Fruit fly (Drosophila melanogaster) whole organism, embryonic: ENCODE results near the gene mxt.

Experiments used
- CG11085 ChIP-seq: fragments of 200-800 bp; sonication (Bioruptor generic); IDR thresholded peaks from 2 replicates; pipeline ENCODE4 v1.3.6; 2022; ENCODE audit warnings: missing biosample characterization, missing genetic modification characterization
- CG11456 ChIP-seq: fragments of 200-800 bp; sonication (Bioruptor generic); IDR thresholded peaks from 3 replicates; pipeline ENCODE4 v1.3.6; 2022; ENCODE audit warnings: missing biosample characterization, missing genetic modification characterization
- CG11695 ChIP-seq: fragments of 200-800 bp; sonication (Bioruptor generic); IDR thresholded peaks from 3 replicates; pipeline ENCODE4 v1.3.6; 2022; ENCODE audit warnings: missing biosample characterization, missing genetic modification characterization
- CG11696 ChIP-seq: fragments of 200-800 bp; sonication (Bioruptor generic); IDR thresholded peaks from 2 replicates; pipeline ENCODE4 v1.3.6; 2022; ENCODE audit warnings: missing biosample characterization, missing genetic modification characterization
- CG12104 ChIP-seq: fragments of 200-800 bp; sonication (Bioruptor generic); optimal IDR thresholded peaks from 3 replicates; lab custom pipeline; 2016; ENCODE audit warnings: missing biosample characterization, missing genetic modification characterization
- CG12299 ChIP-seq: fragments of 200-800 bp; sonication (Bioruptor generic); optimal IDR thresholded peaks from 2 replicates; lab custom pipeline; 2018; ENCODE audit warnings: missing biosample characterization, mild to moderate bottlenecking, missing genetic modification characterization
- CG14441 ChIP-seq: fragments of 200-800 bp; sonication (Bioruptor generic); IDR thresholded peaks from 2 replicates; pipeline ENCODE4 v1.3.6; 2022; ENCODE audit warnings: missing biosample characterization, missing genetic modification characterization
- CG1602 ChIP-seq: fragments of 200-800 bp; sonication (Bioruptor generic); optimal IDR thresholded peaks from 3 replicates; lab custom pipeline; 2016; ENCODE audit warnings: missing biosample characterization, missing genetic modification characterization
- CG17328 ChIP-seq: fragments of 200-800 bp; sonication (Bioruptor generic); IDR thresholded peaks from 2 replicates; pipeline ENCODE4 v1.3.6; 2022; ENCODE audit warnings: missing biosample characterization, missing genetic modification characterization
- CG17361 ChIP-seq: fragments of 200-800 bp; sonication (Bioruptor generic); IDR thresholded peaks from 3 replicates; pipeline ENCODE4 v1.3.6; 2022; ENCODE audit warnings: missing biosample characterization, missing genetic modification characterization
- CG17912 ChIP-seq: fragments of 200-800 bp; sonication (Bioruptor generic); optimal IDR thresholded peaks from 2 replicates; lab custom pipeline; 2018; ENCODE audit warnings: missing biosample characterization, mild to moderate bottlenecking, missing genetic modification characterization
- CG1792 ChIP-seq: fragments of 200-800 bp; sonication (Bioruptor generic); optimal IDR thresholded peaks from 2 replicates; lab custom pipeline; 2016; ENCODE audit warnings: missing biosample characterization, missing genetic modification characterization
- CG18476 ChIP-seq: fragments of 200-800 bp; sonication (Bioruptor generic); optimal IDR thresholded peaks from 2 replicates; lab custom pipeline; 2016; ENCODE audit warnings: missing biosample characterization, mild to moderate bottlenecking, missing genetic modification characterization
- CG2120 ChIP-seq: fragments of 200-800 bp; sonication (Bioruptor generic); optimal IDR thresholded peaks from 3 replicates; lab custom pipeline; 2016; ENCODE audit warnings: missing biosample characterization, missing genetic modification characterization
- CG31224 ChIP-seq: fragments of 200-800 bp; sonication (Bioruptor generic); IDR thresholded peaks from 2 replicates; pipeline ENCODE4 v1.3.6; 2022; ENCODE audit warnings: missing biosample characterization, missing genetic modification characterization
- CG32532 ChIP-seq: fragments of 200-800 bp; sonication (Bioruptor generic); IDR thresholded peaks from 2 replicates; pipeline ENCODE4 v1.3.6; 2022; ENCODE audit warnings: missing biosample characterization, missing genetic modification characterization
- CG34376 ChIP-seq: fragments of 200-800 bp; sonication (Bioruptor generic); optimal IDR thresholded peaks from 2 replicates; lab custom pipeline; 2018; ENCODE audit warnings: missing biosample characterization, mild to moderate bottlenecking, missing genetic modification characterization
- CG3847 ChIP-seq: fragments of 200-800 bp; sonication (Bioruptor generic); IDR thresholded peaks from 2 replicates; pipeline ENCODE4 v1.3.6; 2022; ENCODE audit warnings: missing biosample characterization, missing genetic modification characterization
- CG4404 ChIP-seq: fragments of 200-800 bp; sonication (Bioruptor generic); IDR thresholded peaks from 2 replicates; pipeline ENCODE4 v1.3.6; 2022; ENCODE audit warnings: missing biosample characterization, missing genetic modification characterization
- CG6654 ChIP-seq: fragments of 200-800 bp; sonication (Bioruptor generic); optimal IDR thresholded peaks from 2 replicates; lab custom pipeline; 2017; ENCODE audit warnings: missing biosample characterization, mild to moderate bottlenecking, missing genetic modification characterization
- CG7987 ChIP-seq: fragments of 200-800 bp; sonication (Bioruptor generic); optimal IDR thresholded peaks from 2 replicates; lab custom pipeline; 2018; ENCODE audit warnings: missing biosample characterization, mild to moderate bottlenecking, missing genetic modification characterization, moderate library complexity
- CG9609 ChIP-seq: fragments of 200-800 bp; sonication (Bioruptor generic); optimal IDR thresholded peaks from 3 replicates; lab custom pipeline; 2016; ENCODE audit warnings: missing biosample characterization, missing genetic modification characterization
- CG9817 ChIP-seq: fragments of 200-800 bp; sonication (Bioruptor generic); optimal IDR thresholded peaks from 2 replicates; lab custom pipeline; 2018; ENCODE audit warnings: missing biosample characterization, mild to moderate bottlenecking, missing genetic modification characterization, moderate library complexity
- Camta ChIP-seq: fragments of 200-800 bp; sonication (Bioruptor generic); optimal IDR thresholded peaks from 2 replicates; lab custom pipeline; 2016; ENCODE audit warnings: missing biosample characterization, missing genetic modification characterization
- Chrac-16 ChIP-seq: fragments of 200-800 bp; sonication (Bioruptor generic); optimal IDR thresholded peaks from 3 replicates; lab custom pipeline; 2016; ENCODE audit warnings: missing biosample characterization, missing genetic modification characterization
- CkIIα-i1 ChIP-seq: fragments of 200-800 bp; sonication (Bioruptor generic); IDR thresholded peaks from 2 replicates; pipeline ENCODE4 v1.3.6; 2022; ENCODE audit warnings: missing biosample characterization, missing genetic modification characterization
- Dip2 ChIP-seq: fragments of 200-800 bp; sonication (Bioruptor generic); IDR thresholded peaks from 2 replicates; pipeline ENCODE4 v1.3.6; 2022; ENCODE audit warnings: missing biosample characterization, missing genetic modification characterization
- Gsc ChIP-seq: fragments of 200-800 bp; sonication (Bioruptor generic); IDR thresholded peaks from 2 replicates; pipeline ENCODE4 v1.3.6; 2022; ENCODE audit warnings: missing biosample characterization, missing genetic modification characterization
- H15 ChIP-seq: fragments of 200-800 bp; sonication (Bioruptor generic); IDR thresholded peaks from 3 replicates; pipeline ENCODE4 v1.3.6; 2022; ENCODE audit warnings: missing biosample characterization, missing genetic modification characterization
- H2.0 ChIP-seq: fragments of 200-800 bp; sonication (Bioruptor generic); IDR thresholded peaks from 2 replicates; pipeline ENCODE4 v1.3.6; 2022; ENCODE audit warnings: missing biosample characterization, missing genetic modification characterization
- HHEX ChIP-seq: fragments of 200-800 bp; sonication (Bioruptor generic); optimal IDR thresholded peaks from 3 replicates; lab custom pipeline; 2017; ENCODE audit warnings: missing biosample characterization, mild to moderate bottlenecking, missing genetic modification characterization, missing genetic modification reagents
- HLHmδ ChIP-seq: fragments of 200-800 bp; sonication (Bioruptor generic); optimal IDR thresholded peaks from 2 replicates; lab custom pipeline; 2018; ENCODE audit warnings: missing biosample characterization, mild to moderate bottlenecking, missing genetic modification characterization, moderate library complexity
- Hey ChIP-seq: fragments of 200-800 bp; sonication (Bioruptor generic); optimal IDR thresholded peaks from 3 replicates; lab custom pipeline; 2018; ENCODE audit warnings: missing biosample characterization, mild to moderate bottlenecking, missing genetic modification characterization
- Hr51 ChIP-seq, 2 experiments: fragments of 200-800 bp; sonication (Bioruptor generic); optimal IDR thresholded peaks; 2 replicates in 1 of 2; 3 replicates in 1 of 2; lab custom pipeline; 2016 to 2018; ENCODE audit warnings: missing biosample characterization in 2 of 2, missing genetic modification characterization in 2 of 2, mild to moderate bottlenecking in 1 of 2, moderate library complexity in 1 of 2
- NfI ChIP-seq: fragments of 200-800 bp; sonication (Bioruptor generic); optimal IDR thresholded peaks from 3 replicates; lab custom pipeline; 2018; ENCODE audit warnings: missing biosample characterization, mild to moderate bottlenecking, missing genetic modification characterization, moderate library complexity
- Tbp ChIP-seq: fragments of >200 bp; optimal IDR thresholded peaks from 2 replicates; lab custom pipeline; 2018; ENCODE audit warnings: missing biosample characterization, missing genetic modification characterization
- dan ChIP-seq: fragments of 200-800 bp; sonication (Bioruptor generic); IDR thresholded peaks from 2 replicates; pipeline ENCODE4 v1.3.6; 2022; ENCODE audit warnings: missing biosample characterization, missing genetic modification characterization
- dmrt11E ChIP-seq: fragments of 200-800 bp; sonication (Bioruptor generic); optimal IDR thresholded peaks from 3 replicates; lab custom pipeline; 2018; ENCODE audit warnings: missing biosample characterization, mild to moderate bottlenecking, missing genetic modification characterization, moderate library complexity
- ems ChIP-seq: fragments of 200-800 bp; sonication (Bioruptor generic); optimal IDR thresholded peaks from 3 replicates; lab custom pipeline; 2016; ENCODE audit warnings: missing biosample characterization, missing genetic modification characterization
- en ChIP-seq: fragments of 200-800 bp; sonication (Bioruptor generic); optimal IDR thresholded peaks from 2 replicates; lab custom pipeline; 2016; ENCODE audit warnings: missing biosample characterization, missing genetic modification characterization
- grn ChIP-seq: fragments of 200-800 bp; sonication (Bioruptor generic); optimal IDR thresholded peaks from 3 replicates; lab custom pipeline; 2017; ENCODE audit warnings: missing biosample characterization, missing genetic modification characterization
- gro ChIP-seq: fragments of 200-800 bp; sonication (Bioruptor generic); optimal IDR thresholded peaks from 2 replicates; lab custom pipeline; 2016; ENCODE audit warnings: missing biosample characterization, missing genetic modification characterization
- nmo ChIP-seq: fragments of 200-800 bp; sonication (Bioruptor generic); optimal IDR thresholded peaks from 2 replicates; lab custom pipeline; 2018; ENCODE audit warnings: missing biosample characterization, mild to moderate bottlenecking, missing genetic modification characterization, moderate library complexity
- nom ChIP-seq: fragments of 200-800 bp; sonication (Bioruptor generic); optimal IDR thresholded peaks from 2 replicates; lab custom pipeline; 2017; ENCODE audit warnings: missing biosample characterization, missing genetic modification characterization, mild to moderate bottlenecking, moderate library complexity, missing genetic modification reagents
- pros ChIP-seq: fragments of 200-800 bp; sonication (Bioruptor generic); optimal IDR thresholded peaks from 3 replicates; lab custom pipeline; 2019; ENCODE audit warnings: missing biosample characterization, mild to moderate bottlenecking, missing genetic modification characterization, moderate library complexity
- rib ChIP-seq: fragments of 200-800 bp; sonication (Bioruptor generic); IDR thresholded peaks from 2 replicates; pipeline ENCODE4 v1.3.6; 2022; ENCODE audit warnings: missing biosample characterization, missing genetic modification characterization
- sna ChIP-seq: fragments of 200-800 bp; sonication (Bioruptor generic); IDR thresholded peaks from 2 replicates; pipeline ENCODE4 v1.3.6; 2022; ENCODE audit warnings: missing biosample characterization, missing genetic modification characterization; ENCODE audit not compliant: partially characterized antibody
- ttk ChIP-seq: fragments of 200-800 bp; sonication (Bioruptor generic); IDR thresholded peaks from 2 replicates; pipeline ENCODE4 v2.1.2; 2022; ENCODE audit warnings: missing biosample characterization, missing genetic modification characterization
- unpg ChIP-seq: fragments of 200-800 bp; sonication (Bioruptor generic); optimal IDR thresholded peaks from 3 replicates; lab custom pipeline; 2018; ENCODE audit warnings: missing biosample characterization, mild to moderate bottlenecking, missing genetic modification characterization, moderate library complexity
- zfh1 ChIP-seq: fragments of 200-800 bp; sonication (Bioruptor generic); IDR thresholded peaks from 3 replicates; pipeline ENCODE4 v1.3.6; 2022; ENCODE audit warnings: missing biosample characterization, missing genetic modification characterization

Gene mxt

dm6 chr2L:4847191-4847853 is at the start of gene mxt, which contains the start of gene CG11927:
mxt (minus strand) TSS chr2L:4847295.
CG11927 (plus strand) TSS chr2L:4847766.
- TF ChIP-seq CG11456 (GFP tag; lab: Robert Waterston, UW) (peak; percentile 75; the same call in 2 of the 3 replicates), CG12104 (GFP tag; lab: Kevin White, UChicago) (peak; percentile 26), ttk (GFP tag; lab: Robert Waterston, UW) (no peak), sna (GFP tag; lab: Robert Waterston, UW) (peak; percentile 82), Gsc (GFP tag; lab: Robert Waterston, UW) (0 out of 2 replicates have a peak, but pooled peaks have one; percentile 18), CG18476 (GFP tag; lab: Kevin White, UChicago) (peak; percentile 34), CG14441 (0 out of 2 replicates have a peak, but pooled peaks have one; percentile 40), CG17361 (peak; percentile 71), nom (GFP tag; lab: Kevin White, UChicago) (no peak), rib (GFP tag; lab: Robert Waterston, UW) (no peak), HLHmδ (GFP tag; lab: Kevin White, UChicago) (no peak), dan (GFP tag; lab: Robert Waterston, UW) (no peak), CG34376 (no peak), CG17328 (GFP tag; lab: Robert Waterston, UW) (0 out of 2 replicates have a peak, but pooled peaks have one; percentile 20), gro (GFP tag; lab: Kevin White, UChicago) (no peak), pros (GFP tag; lab: Kevin White, UChicago) (no peak), Chrac-16 (peak; percentile 61), CG12299 (tag; lab: Kevin White, UChicago) (no peak), CG6654 (GFP tag; lab: Kevin White, UChicago) (no peak), CG9817 (peak; percentile 55), ems (GFP tag; lab: Kevin White, UChicago) (no peak), CG11085 (GFP tag; lab: Robert Waterston, UW) (0 out of 2 replicates have a peak, but pooled peaks have one; percentile 41), en (GFP tag; lab: Kevin White, UChicago) (no peak), unpg (GFP tag; lab: Kevin White, UChicago) (no peak), CG11695 (GFP tag; lab: Robert Waterston, UW) (no peak), zfh1 (peak; percentile 71; the same call in 2 of the 3 replicates), CG2120 (peak; percentile 73), CG17912 (GFP tag; lab: Kevin White, UChicago) (no peak), HHEX (GFP tag; lab: Kevin White, UChicago) (no peak), dmrt11E (tag; lab: Kevin White, UChicago) (peak; percentile 29), CG32532 (GFP tag; lab: Robert Waterston, UW) (peak; percentile 61), CG31224 (no peak), grn (GFP tag; lab: Kevin White, UChicago) (no peak), Hr51 (GFP tag; optimal IDR thresholded peaks at IDR 0.05; lab: Kevin White, UChicago) (peak in 1 of 2 experiments; percentile 45), Tbp (no peak), CG3847 (GFP tag; lab: Robert Waterston, UW) (peak; percentile 56), H2.0 (peak; percentile 44; the same call in 1 of the 2 replicates), Hey (tag; lab: Kevin White, UChicago) (no peak), NfI (GFP tag; lab: Kevin White, UChicago) (peak; percentile 53), CG9609 (GFP tag; lab: Kevin White, UChicago) (peak; percentile 23), CG1792 (GFP tag; lab: Kevin White, UChicago) (peak; percentile 15), H15 (peak; percentile 38; the same call in 1 of the 3 replicates), CG7987 (GFP tag; lab: Kevin White, UChicago) (no peak), CG1602 (peak; percentile 43), CkIIα-i1 (GFP tag; lab: Robert Waterston, UW) (no peak), nmo (peak; percentile 54), CG4404 (GFP tag; lab: Robert Waterston, UW) (0 out of 2 replicates have a peak, but pooled peaks have one; percentile 9), CG11696 (GFP tag; lab: Robert Waterston, UW) (no peak), Dip2 (no peak), Camta (GFP tag; lab: Kevin White, UChicago) (peak; percentile 27)
